Worm (Caenorhabditis elegans) whole organism, late embryonic: ENCODE data around the gene dim-1.

Experiments
- ama-1 ChIP-seq: fragments of 150-350 bp; optimal IDR thresholded peaks from 2 replicates; lab custom pipeline; 2014
- ceh-22 ChIP-seq: sonication (generic microtip); optimal IDR thresholded peaks from 2 replicates; lab custom pipeline; 2017; ENCODE audit warnings: missing biosample characterization, missing genetic modification characterization
- ceh-30 ChIP-seq: fragments of 150-350 bp; optimal IDR thresholded peaks from 2 replicates; lab custom pipeline; 2014; ENCODE audit warnings: missing biosample characterization, missing genetic modification characterization
- dmd-4 ChIP-seq: sonication (generic microtip); optimal IDR thresholded peaks from 2 replicates; lab custom pipeline; 2016; ENCODE audit warnings: borderline replicate concordance, missing genetic modification characterization, missing compliant biosample characterization
- fkh-10 ChIP-seq: fragments of 150-350 bp; optimal IDR thresholded peaks from 2 replicates; lab custom pipeline; 2014; ENCODE audit warnings: missing biosample characterization, missing genetic modification reagents, missing genetic modification characterization
- nfya-1 ChIP-seq: sonication (generic microtip); optimal IDR thresholded peaks from 2 replicates; lab custom pipeline; 2017; ENCODE audit warnings: missing genetic modification characterization, mild to moderate bottlenecking, missing compliant biosample characterization, antibody characterized with exemption, moderate library complexity
- nhr-11 ChIP-seq: fragments of 150-350 bp; optimal IDR thresholded peaks from 2 replicates; lab custom pipeline; 2014; ENCODE audit warnings: missing biosample characterization, missing genetic modification characterization
- npax-4 ChIP-seq: sonication (generic microtip); optimal IDR thresholded peaks from 2 replicates; lab custom pipeline; 2016; ENCODE audit warnings: missing genetic modification characterization, missing compliant biosample characterization
- pag-3 ChIP-seq: sonication (generic microtip); optimal IDR thresholded peaks from 2 replicates; lab custom pipeline; 2016; ENCODE audit warnings: missing compliant biosample characterization, missing genetic modification characterization, borderline replicate concordance
- pat-9 ChIP-seq: fragments of 200-800 bp; sonication (Bioruptor generic); optimal IDR thresholded peaks from 2 replicates; lab custom pipeline; 2018; ENCODE audit warnings: mild to moderate bottlenecking, missing genetic modification characterization, moderate library complexity, missing compliant biosample characterization
- pha-4 ChIP-seq: fragments of 150-350 bp; optimal IDR thresholded peaks from 2 replicates; lab custom pipeline; 2018; ENCODE audit warnings: missing biosample characterization, missing genetic modification reagents, missing genetic modification characterization
- sox-4 ChIP-seq: sonication (generic microtip); optimal IDR thresholded peaks from 2 replicates; lab custom pipeline; 2017; ENCODE audit warnings: mild to moderate bottlenecking, missing genetic modification characterization, inconsistent platforms, missing compliant biosample characterization
- unc-42 ChIP-seq: sonication (generic microtip); optimal IDR thresholded peaks from 2 replicates; lab custom pipeline; 2016; ENCODE audit warnings: missing genotype, missing genetic modification characterization, missing compliant biosample characterization

DNA sequence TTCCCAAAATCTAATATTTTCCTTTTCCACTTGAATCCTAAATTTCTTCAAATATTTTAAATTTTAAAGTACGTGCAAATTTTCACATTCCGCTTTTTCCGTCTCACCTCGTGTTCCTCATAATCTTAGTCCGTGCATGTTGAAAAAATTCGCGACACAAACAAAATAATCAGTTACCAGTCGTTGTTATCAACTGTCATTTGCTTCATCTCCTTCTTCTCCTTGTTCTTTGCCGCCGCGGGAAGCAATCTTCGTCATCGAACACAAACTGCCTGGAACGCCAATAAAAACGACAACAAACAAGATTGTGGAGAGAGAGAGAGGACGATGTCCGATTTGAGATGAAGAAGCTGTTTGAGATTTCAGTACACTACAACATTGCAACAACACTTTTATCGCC, 40.3 kb downstream of the dim-1 start, which contains the start of gene C34D10.5:
- no peak for TF ChIP-seq ceh-22 (tag; lab: Kevin White, UChicago)
- no peak for TF ChIP-seq fkh-10 (GFP tag; lab: Kevin White, UChicago)
- TF ChIP-seq nhr-11: no peak
- no peak for TF ChIP-seq ama-1 (lab: Kevin White, UChicago)
- TF ChIP-seq pat-9 (tag; lab: Kevin White, UChicago): no peak
- no peak for TF ChIP-seq ceh-30 (tag; lab: Kevin White, UChicago)
- TF ChIP-seq pag-3 (tag; lab: Kevin White, UChicago): no peak
- TF ChIP-seq unc-42 (tag; lab: Kevin White, UChicago): no peak
- no peak for TF ChIP-seq sox-4 (tag; lab: Kevin White, UChicago)
- no peak for TF ChIP-seq npax-4 (tag; lab: Kevin White, UChicago)
- no peak for TF ChIP-seq pha-4 (tag; lab: Kevin White, UChicago)
- TF ChIP-seq dmd-4 (tag; lab: Kevin White, UChicago): no peak
- no peak for TF ChIP-seq nfya-1 (tag; lab: Kevin White, UChicago)
